Worm (Caenorhabditis elegans) whole organism, late embryonic: ENCODE results near the gene T08G3.6.

ENCODE experiments used
- F13H6.1 ChIP-seq: sonication (generic microtip); optimal IDR thresholded peaks from 2 replicates; lab custom pipeline; 2016; ENCODE audit warnings: missing genetic modification characterization, missing compliant biosample characterization
- ama-1 ChIP-seq: fragments of 150-350 bp; optimal IDR thresholded peaks from 2 replicates; lab custom pipeline; 2014
- dve-1 ChIP-seq: sonication (generic microtip); optimal IDR thresholded peaks from 2 replicates; lab custom pipeline; 2017; ENCODE audit warnings: antibody characterized with exemption, mild to moderate bottlenecking, missing genetic modification characterization, missing compliant biosample characterization
- gmeb-2 ChIP-seq: sonication (generic microtip); optimal IDR thresholded peaks from 2 replicates; lab custom pipeline; 2016; ENCODE audit warnings: missing genetic modification characterization, inconsistent platforms, missing compliant biosample characterization
- hlh-30 ChIP-seq: sonication (generic microtip); optimal IDR thresholded peaks from 2 replicates; lab custom pipeline; 2017; ENCODE audit warnings: antibody characterized with exemption, missing genetic modification characterization, missing compliant biosample characterization; ENCODE audit not compliant: insufficient read depth
- pha-4 ChIP-seq: fragments of 150-350 bp; optimal IDR thresholded peaks from 2 replicates; lab custom pipeline; 2018; ENCODE audit warnings: missing biosample characterization, missing genetic modification reagents, missing genetic modification characterization
- pros-1 ChIP-seq: fragments of 150-350 bp; optimal IDR thresholded peaks from 2 replicates; lab custom pipeline; 2014; ENCODE audit warnings: missing biosample characterization, missing genetic modification reagents, missing genetic modification characterization
- sox-4 ChIP-seq: sonication (generic microtip); optimal IDR thresholded peaks from 2 replicates; lab custom pipeline; 2017; ENCODE audit warnings: mild to moderate bottlenecking, missing genetic modification characterization, inconsistent platforms, missing compliant biosample characterization
- unc-55 ChIP-seq: sonication (generic microtip); optimal IDR thresholded peaks from 2 replicates; lab custom pipeline; 2017; ENCODE audit warnings: missing biosample characterization, missing genetic modification reagents, missing genetic modification characterization

ce11 chrV:16429940-16430339, 15.8 kb upstream of the T08G3.6 start, which contains the start of gene str-73:
- TF ChIP-seq pros-1 (tag; lab: Kevin White, UChicago) = no peak
- TF ChIP-seq unc-55 (GFP tag; lab: Kevin White, UChicago) = no peak
- no peak for TF ChIP-seq pha-4 (tag; lab: Kevin White, UChicago)
- no peak for TF ChIP-seq dve-1 (tag; lab: Kevin White, UChicago)
- TF ChIP-seq ama-1 = no peak
- TF ChIP-seq hlh-30 (tag; lab: Kevin White, UChicago) = no peak
- TF ChIP-seq gmeb-2 = no peak
- TF ChIP-seq sox-4 (tag; lab: Kevin White, UChicago) = no peak
- TF ChIP-seq F13H6.1 = no peak
